Worm (Caenorhabditis elegans) whole organism, midembryonic: Measurements from ENCODE around the gene W01A11.1.

Source experiments
- cog-1 ChIP-seq: sonication (generic microtip); optimal IDR thresholded peaks from 2 replicates; lab custom pipeline; 2016; ENCODE audit warnings: missing genetic modification characterization, missing compliant biosample characterization
- flt-1 ChIP-seq: fragments of 200-800 bp; sonication (Bioruptor generic); IDR thresholded peaks from 2 replicates; pipeline ENCODE4 v1.3.6; 2022; ENCODE audit warnings: missing genetic modification characterization, missing compliant biosample characterization
- med-1 ChIP-seq: sonication (generic microtip); optimal IDR thresholded peaks from 2 replicates; lab custom pipeline; 2017; ENCODE audit warnings: missing genetic modification characterization, mild to moderate bottlenecking, missing compliant biosample characterization, antibody characterized with exemption, missing genetic modification reagents; ENCODE audit not compliant: insufficient read depth
- tab-1 ChIP-seq: fragments of 200-800 bp; sonication (Bioruptor generic); IDR thresholded peaks from 2 replicates; pipeline ENCODE4 v1.3.6; 2022; ENCODE audit warnings: missing genetic modification characterization, missing compliant biosample characterization
- ztf-23 ChIP-seq: fragments of 200-800 bp; sonication (Bioruptor generic); IDR thresholded peaks from 2 replicates; pipeline ENCODE4 v1.3.6; 2022; ENCODE audit warnings: missing genetic modification reagents, missing genetic modification characterization, missing compliant biosample characterization
- ztf-29 ChIP-seq: fragments of 200-800 bp; sonication (Bioruptor generic); IDR thresholded peaks from 2 replicates; pipeline ENCODE4 v1.3.6; 2022; ENCODE audit warnings: missing genetic modification reagents, missing genetic modification characterization, missing compliant biosample characterization

DNA sequence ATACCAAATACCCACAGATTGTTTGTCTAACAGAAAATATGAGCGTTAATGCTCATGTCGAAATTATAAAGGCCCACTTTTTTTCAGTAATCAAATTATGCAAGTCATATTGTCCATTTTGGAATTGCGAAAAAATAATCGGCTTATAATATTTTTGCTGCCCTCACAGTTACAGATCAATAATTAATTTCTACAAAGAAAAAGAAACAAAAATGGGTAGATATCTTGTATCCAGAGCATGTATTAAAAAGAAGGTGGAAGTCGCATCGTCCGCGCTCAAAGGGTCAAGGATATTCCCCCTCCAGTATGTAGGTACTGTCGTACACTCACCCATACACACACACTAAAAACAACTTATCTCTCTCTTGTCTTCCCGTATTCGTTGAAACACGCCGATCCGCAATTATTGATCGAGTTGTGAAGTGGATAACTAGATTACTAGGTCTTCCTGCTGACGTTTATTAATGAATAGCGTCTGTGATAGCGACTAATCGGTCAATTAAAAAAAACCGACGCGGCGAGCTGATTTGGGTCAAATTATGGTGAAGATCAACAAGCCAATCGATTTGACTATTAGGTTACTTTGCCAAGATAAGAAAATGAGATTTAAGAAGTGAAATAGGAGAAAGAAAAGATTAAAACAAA, 14.9 kb downstream of the W01A11.1 start:
- TF ChIP-seq med-1 (GFP tag; lab: Kevin White, UChicago) (no peak), cog-1 (tag; lab: Kevin White, UChicago) (no peak), flt-1 (GFP tag; lab: Robert Waterston, UW) (no peak), ztf-23 (GFP tag; lab: Robert Waterston, UW) (no peak), tab-1 (GFP tag; lab: Robert Waterston, UW) (no peak), ztf-29 (no peak)
